Worm (Caenorhabditis elegans): ENCODE data around the gene set-9.

DNA sequence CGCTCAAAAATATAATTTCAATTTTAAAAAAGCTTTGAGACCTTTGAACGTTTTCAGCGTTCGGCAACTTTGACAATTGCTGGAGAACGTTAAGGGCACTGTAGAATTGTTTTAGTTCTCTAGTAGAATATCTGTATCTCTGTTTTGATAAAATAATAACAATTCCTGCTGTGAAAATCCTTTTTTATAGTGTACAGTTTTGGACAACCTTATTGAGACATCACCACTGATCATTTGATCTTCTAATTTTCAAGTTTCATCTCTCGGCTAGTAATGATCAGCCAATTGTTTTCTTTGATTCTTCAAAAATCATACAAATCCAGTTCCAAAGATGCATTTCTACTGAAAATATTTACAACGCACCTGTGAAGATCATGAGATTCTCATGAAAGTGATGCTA, 15.1 kb upstream of the set-9 start, which contains the start of gene F15E6.10:
- TF ChIP-seq pes-1 (GFP tag; IDR thresholded peaks at IDR 0.05), result no peak
- TF ChIP-seq ama-1 (optimal IDR thresholded peaks at IDR 0.05), result no peak
- TF ChIP-seq sea-1 (GFP tag; conservative IDR thresholded peaks at IDR 0.05), result no peak
- TF ChIP-seq hmbx-1 (tag; optimal IDR thresholded peaks at IDR 0.05), result no peak
- no peak for TF ChIP-seq hnd-1 (tag; optimal IDR thresholded peaks at IDR 0.05)
- no peak for TF ChIP-seq aly-1 (tag; optimal IDR thresholded peaks at IDR 0.05)
- TF ChIP-seq hmg-4 (GFP tag; optimal IDR thresholded peaks at IDR 0.05), result no peak

Measured in whole organism, early embryonic.